Worm (Caenorhabditis elegans) whole organism, L2 larva: ENCODE measurements around the gene allo-1.

Experiments
- C34F6.9 ChIP-seq: fragments of 150-350 bp; optimal IDR thresholded peaks from 2 replicates; lab custom pipeline; 2014; ENCODE audit warnings: missing biosample characterization, missing genetic modification characterization
- F13H6.1 ChIP-seq: sonication (generic microtip); optimal IDR thresholded peaks from 2 replicates; lab custom pipeline; 2016; ENCODE audit warnings: missing genetic modification characterization, missing compliant biosample characterization
- R02D3.7 ChIP-seq: fragments of 150-350 bp; optimal IDR thresholded peaks from 2 replicates; lab custom pipeline; 2014; ENCODE audit warnings: missing biosample characterization, missing genetic modification characterization
- Y55F3AM.14 ChIP-seq: fragments of 200-800 bp; sonication (Bioruptor generic); optimal IDR thresholded peaks from 2 replicates; lab custom pipeline; 2018; ENCODE audit warnings: mild to moderate bottlenecking, missing genetic modification characterization, missing compliant biosample characterization
- ZK546.5 ChIP-seq: sonication (generic microtip); optimal IDR thresholded peaks from 2 replicates; lab custom pipeline; 2017; ENCODE audit warnings: missing biosample characterization, missing genetic modification characterization
- alr-1 ChIP-seq: fragments of 150-350 bp; optimal IDR thresholded peaks from 2 replicates; lab custom pipeline; 2014; ENCODE audit warnings: missing biosample characterization, missing genetic modification characterization
- aly-2 ChIP-seq: fragments of 150-350 bp; optimal IDR thresholded peaks from 2 replicates; lab custom pipeline; 2014; ENCODE audit warnings: missing biosample characterization, missing genetic modification characterization
- ama-1 ChIP-seq: fragments of 150-350 bp; optimal IDR thresholded peaks from 2 replicates; lab custom pipeline; 2018; ENCODE audit warnings: inconsistent platforms
- blmp-1 ChIP-seq: sonication (generic microtip); optimal IDR thresholded peaks from 2 replicates; lab custom pipeline; 2017; ENCODE audit warnings: missing genetic modification characterization, mild to moderate bottlenecking, missing compliant biosample characterization, antibody characterized with exemption, moderate library complexity; ENCODE audit not compliant: insufficient read depth
- ceh-16 ChIP-seq: fragments of 150-350 bp; optimal IDR thresholded peaks from 2 replicates; lab custom pipeline; 2014; ENCODE audit warnings: missing biosample characterization, missing genetic modification characterization
- ceh-82 ChIP-seq: fragments of 150-350 bp; optimal IDR thresholded peaks from 2 replicates; lab custom pipeline; 2014; ENCODE audit warnings: missing biosample characterization, missing genetic modification characterization
- crh-2 ChIP-seq: sonication (generic microtip); optimal IDR thresholded peaks from 2 replicates; lab custom pipeline; 2017; ENCODE audit warnings: missing biosample characterization, missing genetic modification characterization
- dmd-4 ChIP-seq: sonication (generic microtip); optimal IDR thresholded peaks from 2 replicates; lab custom pipeline; 2017; ENCODE audit warnings: missing biosample characterization, missing genetic modification characterization
- egl-27 ChIP-seq: sonication (generic microtip); optimal IDR thresholded peaks from 3 replicates; lab custom pipeline; 2017; ENCODE audit warnings: missing biosample characterization, missing genetic modification reagents, missing genetic modification characterization
- elt-1 ChIP-seq: fragments of 150-350 bp; optimal IDR thresholded peaks from 2 replicates; lab custom pipeline; 2014; ENCODE audit warnings: missing biosample characterization, missing genetic modification characterization
- elt-3 ChIP-seq: sonication (generic microtip); optimal IDR thresholded peaks from 2 replicates; lab custom pipeline; 2017; ENCODE audit warnings: missing biosample characterization, missing genetic modification characterization
- fos-1 ChIP-seq: fragments of 150-350 bp; optimal IDR thresholded peaks from 2 replicates; lab custom pipeline; 2014; ENCODE audit warnings: missing biosample characterization, missing genetic modification characterization
- gmeb-1 ChIP-seq: fragments of 150-350 bp; optimal IDR thresholded peaks from 2 replicates; lab custom pipeline; 2014; ENCODE audit warnings: missing biosample characterization, missing genetic modification characterization
- lin-11 ChIP-seq: fragments of 150-350 bp; sonication (generic microtip); optimal IDR thresholded peaks from 2 replicates; lab custom pipeline; 2014; ENCODE audit warnings: missing biosample characterization, missing genetic modification characterization, inconsistent platforms, mixed read lengths
- lin-13 ChIP-seq: fragments of 150-350 bp; optimal IDR thresholded peaks from 2 replicates; lab custom pipeline; 2014; ENCODE audit warnings: missing biosample characterization, missing genetic modification reagents, missing genetic modification characterization
- lin-39 ChIP-seq: fragments of 150-350 bp; optimal IDR thresholded peaks from 2 replicates; lab custom pipeline; 2014; ENCODE audit warnings: missing biosample characterization, missing genetic modification reagents, missing genetic modification characterization
- lsy-2 ChIP-seq, 2 experiments: fragments of 150-350 bp in 1 of 2; sonication (generic microtip) in 1 of 2; optimal IDR thresholded peaks; 2 replicates each; lab custom pipeline; 2014 to 2017; ENCODE audit warnings: missing biosample characterization in 2 of 2, missing genetic modification characterization in 2 of 2
- mab-5 ChIP-seq: fragments of 150-350 bp; optimal IDR thresholded peaks from 2 replicates; lab custom pipeline; 2014; ENCODE audit warnings: missing biosample characterization, missing genetic modification characterization
- mbf-1 ChIP-seq: sonication (generic microtip); optimal IDR thresholded peaks from 2 replicates; lab custom pipeline; 2017; ENCODE audit warnings: missing biosample characterization, missing genetic modification characterization
- mdl-1 ChIP-seq, 2 experiments: fragments of 150-350 bp in 1 of 2; sonication (generic microtip) in 1 of 2; optimal IDR thresholded peaks; 2 replicates each; lab custom pipeline; 2017; ENCODE audit warnings: missing biosample characterization in 2 of 2, missing genetic modification characterization in 2 of 2
- nhr-10 ChIP-seq: sonication (generic microtip); optimal IDR thresholded peaks from 2 replicates; lab custom pipeline; 2017; ENCODE audit warnings: missing biosample characterization, missing genetic modification characterization
- nhr-11 ChIP-seq: fragments of 150-350 bp; optimal IDR thresholded peaks from 2 replicates; lab custom pipeline; 2014; ENCODE audit warnings: missing biosample characterization, missing genetic modification characterization
- nhr-12 ChIP-seq: fragments of 150-350 bp; optimal IDR thresholded peaks from 2 replicates; lab custom pipeline; 2014; ENCODE audit warnings: missing biosample characterization, missing genetic modification characterization
- nhr-129 ChIP-seq: fragments of 150-350 bp; optimal IDR thresholded peaks from 2 replicates; lab custom pipeline; 2014; ENCODE audit warnings: missing biosample characterization, missing genetic modification characterization
- nhr-21 ChIP-seq: fragments of 150-350 bp; optimal IDR thresholded peaks from 2 replicates; lab custom pipeline; 2014; ENCODE audit warnings: missing biosample characterization, missing genetic modification characterization
- nhr-23 ChIP-seq: fragments of 150-350 bp; optimal IDR thresholded peaks from 2 replicates; lab custom pipeline; 2014; ENCODE audit warnings: missing biosample characterization, missing genetic modification reagents, missing genetic modification characterization
- nhr-237 ChIP-seq: fragments of 150-350 bp; optimal IDR thresholded peaks from 2 replicates; lab custom pipeline; 2014; ENCODE audit warnings: missing biosample characterization, missing genetic modification characterization
- nhr-25 ChIP-seq: fragments of 150-350 bp; sonication (generic microtip); optimal IDR thresholded peaks from 3 replicates; lab custom pipeline; 2014; ENCODE audit warnings: missing biosample characterization, missing genetic modification characterization
- nhr-6 ChIP-seq: fragments of 150-350 bp; optimal IDR thresholded peaks from 2 replicates; lab custom pipeline; 2014; ENCODE audit warnings: missing biosample characterization, missing genetic modification characterization
- nhr-77 ChIP-seq: fragments of 150-350 bp; optimal IDR thresholded peaks from 2 replicates; lab custom pipeline; 2014; ENCODE audit warnings: missing biosample characterization, missing genetic modification characterization
- peb-1 ChIP-seq: fragments of 150-350 bp; optimal IDR thresholded peaks from 2 replicates; lab custom pipeline; 2014; ENCODE audit warnings: missing biosample characterization, missing genetic modification characterization
- sem-4 ChIP-seq: fragments of 150-350 bp; optimal IDR thresholded peaks from 2 replicates; lab custom pipeline; 2014; ENCODE audit warnings: missing biosample characterization, missing genetic modification reagents, missing genetic modification characterization
- skn-1 ChIP-seq: sonication (generic microtip); optimal IDR thresholded peaks from 2 replicates; lab custom pipeline; 2017; ENCODE audit warnings: missing biosample characterization, missing genetic modification characterization
- sma-3 ChIP-seq: sonication (generic microtip); optimal IDR thresholded peaks from 2 replicates; lab custom pipeline; 2016; ENCODE audit warnings: missing genetic modification reagents, missing genetic modification characterization, missing compliant biosample characterization
- sma-9 ChIP-seq, 2 experiments: fragments of 150-350 bp in 1 of 2; sonication (generic microtip) in 1 of 2; optimal IDR thresholded peaks; 2 replicates each; lab custom pipeline; 2014 to 2016; ENCODE audit warnings: missing genetic modification characterization in 2 of 2, mild to moderate bottlenecking in 1 of 2, missing biosample characterization in 1 of 2, missing compliant biosample characterization in 1 of 2, missing genetic modification reagents in 1 of 2, moderate library complexity in 1 of 2
- snpc-4 ChIP-seq: fragments of 150-350 bp; optimal IDR thresholded peaks from 2 replicates; lab custom pipeline; 2014; ENCODE audit warnings: missing biosample characterization, missing genetic modification characterization
- unc-39 ChIP-seq: fragments of 150-350 bp; optimal IDR thresholded peaks from 2 replicates; lab custom pipeline; 2014; ENCODE audit warnings: missing biosample characterization, missing genetic modification characterization
- unc-55 ChIP-seq: fragments of 150-350 bp; sonication (generic microtip); optimal IDR thresholded peaks from 3 replicates; lab custom pipeline; 2014; ENCODE audit warnings: missing biosample characterization, missing genetic modification reagents, missing genetic modification characterization
- unc-62 ChIP-seq: fragments of 150-350 bp; optimal IDR thresholded peaks from 2 replicates; lab custom pipeline; 2014; ENCODE audit warnings: missing biosample characterization, missing genetic modification reagents, missing genetic modification characterization
- zag-1 ChIP-seq: fragments of 150-350 bp; optimal IDR thresholded peaks from 2 replicates; lab custom pipeline; 2014; ENCODE audit warnings: missing biosample characterization, missing genetic modification characterization
- ztf-1 ChIP-seq: fragments of 200-800 bp; sonication (Bioruptor generic); conservative IDR thresholded peaks from 2 replicates; pipeline ENCODE4 v1.3.6; 2022; ENCODE audit warnings: missing genetic modification characterization, missing compliant biosample characterization
- ztf-11 ChIP-seq: sonication (generic microtip); optimal IDR thresholded peaks from 2 replicates; lab custom pipeline; 2017; ENCODE audit warnings: missing biosample characterization, missing genetic modification characterization
- ztf-4 ChIP-seq: fragments of 150-350 bp; optimal IDR thresholded peaks from 2 replicates; lab custom pipeline; 2014; ENCODE audit warnings: missing biosample characterization, missing genetic modification characterization

allo-1 gene

DNA sequence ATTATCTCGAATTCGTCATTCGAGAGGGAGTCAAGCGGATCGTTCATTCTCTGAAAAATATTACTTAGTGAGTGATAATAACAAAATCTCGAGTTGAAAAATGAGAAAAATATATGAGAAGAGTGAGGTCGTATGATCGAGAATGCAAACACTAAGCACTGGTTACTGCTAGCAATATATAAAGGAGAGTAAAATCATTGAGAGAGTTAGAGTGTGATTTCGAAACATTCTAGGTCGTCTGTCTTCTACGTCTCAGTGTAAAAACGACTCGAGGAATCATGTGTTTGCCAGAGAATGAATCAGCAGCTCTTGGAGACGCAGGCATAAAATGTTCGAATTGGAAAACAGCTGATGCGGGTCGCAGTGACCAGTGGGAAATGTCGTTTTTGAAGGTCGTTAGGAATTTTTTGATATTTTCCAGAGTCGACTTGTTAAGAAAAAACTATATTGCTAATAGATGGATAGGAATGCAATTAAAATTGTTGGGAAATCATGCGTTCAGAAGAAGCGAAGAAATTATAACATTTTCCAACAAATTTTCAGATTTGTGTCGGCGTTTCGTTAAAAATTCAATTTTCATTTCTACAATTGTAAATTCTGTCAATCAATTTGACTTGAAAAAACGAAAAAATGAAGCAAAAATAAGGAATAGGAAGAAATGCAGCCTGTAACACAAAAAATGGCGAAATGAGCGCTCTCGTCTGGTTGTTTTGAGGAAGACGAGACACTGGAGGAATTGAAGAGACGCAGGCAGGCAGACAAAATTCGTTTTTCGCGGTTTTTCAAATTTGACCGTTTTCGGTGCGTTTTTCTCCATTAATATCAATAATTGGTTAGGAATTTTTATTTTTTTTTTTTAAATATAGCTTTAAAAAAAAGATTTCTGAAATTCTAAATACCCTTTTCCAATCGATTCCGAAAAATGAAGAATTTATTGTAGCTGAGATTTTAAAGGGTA, at the start of gene allo-1:
TSS of gene allo-1 (minus strand) at position 51 of the 958 bp plus-strand sequence.
- TF ChIP-seq zag-1 (tag; lab: Kevin White, UChicago) (peak; percentile 14), elt-3 (tag; lab: Kevin White, UChicago) (no peak), lsy-2 (tag; optimal IDR thresholded peaks at IDR 0.05; lab: Kevin White, UChicago) (peak in 1 of 2 experiments; percentile 75), mab-5 (peak; percentile 0), lin-39 (tag; lab: Kevin White, UChicago) (no peak), skn-1 (tag; lab: Kevin White, UChicago) (peak; percentile 3), C34F6.9 (peak; percentile 86), sma-9 (GFP tag; optimal IDR thresholded peaks at IDR 0.05; lab: Kevin White, UChicago) (peak; percentile 92), sma-9 (tag; optimal IDR thresholded peaks at IDR 0.05; lab: Kevin White, UChicago) (no peak), nhr-21 (tag; lab: Kevin White, UChicago) (peak; percentile 15), Y55F3AM.14 (GFP tag; lab: Kevin White, UChicago) (no peak), ama-1 (lab: Kevin White, UChicago) (no peak), lin-11 (tag; lab: Kevin White, UChicago) (no peak), F13H6.1 (peak; percentile 79), aly-2 (tag; lab: Kevin White, UChicago) (no peak), nhr-237 (tag; lab: Kevin White, UChicago) (no peak), fos-1 (tag; lab: Kevin White, UChicago) (peak; percentile 95), ceh-82 (tag; lab: Kevin White, UChicago) (no peak), sem-4 (tag; lab: Kevin White, UChicago) (peak; percentile 33), nhr-23 (no peak), elt-1 (tag; lab: Kevin White, UChicago) (no peak), ceh-16 (no peak), nhr-6 (tag; lab: Kevin White, UChicago) (peak; percentile 46), nhr-11 (no peak), nhr-12 (no peak), snpc-4 (tag; lab: Kevin White, UChicago) (no peak), sma-3 (GFP tag; lab: Kevin White, UChicago) (peak; percentile 69), nhr-77 (tag; lab: Kevin White, UChicago) (no peak), lin-13 (GFP tag; lab: Kevin White, UChicago) (no peak), mbf-1 (tag; lab: Kevin White, UChicago) (no peak), ztf-11 (tag; lab: Kevin White, UChicago) (no peak), nhr-25 (tag; lab: Kevin White, UChicago) (peak; percentile 79), peb-1 (tag; lab: Kevin White, UChicago) (no peak), unc-39 (tag; lab: Kevin White, UChicago) (no peak), R02D3.7 (tag; lab: Kevin White, UChicago) (no peak), alr-1 (tag; lab: Kevin White, UChicago) (no peak), ZK546.5 (tag; lab: Kevin White, UChicago) (no peak), ztf-4 (tag; lab: Kevin White, UChicago) (peak; percentile 32), dmd-4 (tag; lab: Kevin White, UChicago) (no peak), crh-2 (peak; percentile 68), unc-55 (GFP tag; lab: Kevin White, UChicago) (peak; percentile 55), unc-62 (GFP tag; lab: Kevin White, UChicago) (no peak), blmp-1 (peak; percentile 43), mdl-1 (tag; optimal IDR thresholded peaks at IDR 0.05; lab: Kevin White, UChicago) (no peak), nhr-129 (tag; lab: Kevin White, UChicago) (peak; percentile 96), gmeb-1 (tag; lab: Kevin White, UChicago) (peak; percentile 91), ztf-1 (GFP tag; lab: Robert Waterston, UW) (no peak), nhr-10 (tag; lab: Kevin White, UChicago) (no peak), egl-27 (tag; lab: Kevin White, UChicago) (no peak)
